Worm (Caenorhabditis elegans) whole organism, early embryonic: Measurements from ENCODE around the gene Y54G11A.19.

Experiments used
- F13C5.2 ChIP-seq: sonication (generic microtip); optimal IDR thresholded peaks from 2 replicates; lab custom pipeline; 2017; ENCODE audit warnings: mild to moderate bottlenecking, missing genetic modification characterization, inconsistent platforms, missing compliant biosample characterization
- aly-1 ChIP-seq: sonication (generic microtip); optimal IDR thresholded peaks from 2 replicates; lab custom pipeline; 2016; ENCODE audit warnings: missing genetic modification characterization, missing compliant biosample characterization
- ama-1 ChIP-seq: fragments of 150-350 bp; optimal IDR thresholded peaks from 2 replicates; lab custom pipeline; 2014
- ceh-13 ChIP-seq: fragments of 200-800 bp; sonication (Bioruptor generic); optimal IDR thresholded peaks from 2 replicates; lab custom pipeline; 2018; ENCODE audit warnings: mild to moderate bottlenecking, missing genetic modification characterization, missing compliant biosample characterization
- ceh-36 ChIP-seq: sonication (generic microtip); optimal IDR thresholded peaks from 2 replicates; lab custom pipeline; 2016; ENCODE audit warnings: missing genetic modification characterization, inconsistent platforms, missing compliant biosample characterization
- flt-1 ChIP-seq: fragments of 200-800 bp; sonication (Bioruptor generic); IDR thresholded peaks from 2 replicates; pipeline ENCODE4 v1.3.6; 2022; ENCODE audit warnings: missing genetic modification characterization, missing compliant biosample characterization
- hmbx-1 ChIP-seq: sonication (generic microtip); optimal IDR thresholded peaks from 2 replicates; lab custom pipeline; 2016; ENCODE audit warnings: mild to moderate bottlenecking, missing genetic modification characterization, missing compliant biosample characterization
- hmg-4 ChIP-seq: fragments of 200-800 bp; sonication (Bioruptor generic); optimal IDR thresholded peaks from 2 replicates; lab custom pipeline; 2018; ENCODE audit warnings: mild to moderate bottlenecking, missing genetic modification characterization, missing compliant biosample characterization
- hnd-1 ChIP-seq: sonication (generic microtip); optimal IDR thresholded peaks from 2 replicates; lab custom pipeline; 2016; ENCODE audit warnings: missing genetic modification characterization, missing compliant biosample characterization
- pes-1 ChIP-seq: fragments of 200-800 bp; sonication (Bioruptor generic); IDR thresholded peaks from 2 replicates; pipeline ENCODE4 v1.3.6; 2022; ENCODE audit warnings: missing genetic modification reagents, missing genetic modification characterization, missing compliant biosample characterization
- scrt-1 ChIP-seq: fragments of 200-800 bp; sonication (Bioruptor generic); IDR thresholded peaks from 2 replicates; pipeline ENCODE4 v1.3.6; 2022; ENCODE audit warnings: missing genetic modification characterization, missing compliant biosample characterization
- sea-1 ChIP-seq: fragments of 200-800 bp; sonication (Bioruptor generic); conservative IDR thresholded peaks from 2 replicates; pipeline ENCODE4 v1.3.6; 2022; ENCODE audit warnings: missing genetic modification characterization, missing compliant biosample characterization
- tbx-37 ChIP-seq: fragments of 200-800 bp; sonication (Bioruptor generic); conservative IDR thresholded peaks from 2 replicates; pipeline ENCODE4 v1.3.6; 2022; ENCODE audit warnings: missing genetic modification reagents, missing genetic modification characterization, missing compliant biosample characterization
- tra-4 ChIP-seq: sonication (generic microtip); optimal IDR thresholded peaks from 2 replicates; lab custom pipeline; 2017; ENCODE audit warnings: missing genetic modification characterization, missing compliant biosample characterization

- TF ChIP-seq hmg-4 (GFP tag; lab: Kevin White, UChicago) (no peak), ama-1 (lab: Kevin White, UChicago) (no peak), ceh-13 (GFP tag; lab: Kevin White, UChicago) (no peak), hmbx-1 (tag; lab: Kevin White, UChicago) (no peak), F13C5.2 (tag; lab: Kevin White, UChicago) (no peak), aly-1 (tag; lab: Kevin White, UChicago) (no peak), sea-1 (no peak), tbx-37 (no peak), hnd-1 (no peak), flt-1 (GFP tag; lab: Robert Waterston, UW) (no peak), ceh-36 (tag; lab: Kevin White, UChicago) (no peak), tra-4 (tag; lab: Kevin White, UChicago) (no peak), scrt-1 (no peak), pes-1 (GFP tag; lab: Robert Waterston, UW) (no peak)
Measured at ce11 chrII:14269839-14270238, 13.2 kb upstream of the Y54G11A.19 start.
